Worm (Caenorhabditis elegans): ENCODE data around the gene W03C9.2.
A peak's percentile ranks its signal among the peaks of the same experiment; 100 is the strongest.

- TF ChIP-seq med-1 (GFP tag; optimal IDR thresholded peaks at IDR 0.05; ENCODE audit: insufficient read depth) (no peak), ztf-23 (GFP tag; IDR thresholded peaks at IDR 0.05) (0 out of 2 replicates have a peak, but pooled peaks have one; percentile 25)
These were observed 44.5 kb downstream of the W03C9.2 start, which contains the start of gene mcm-2 for ce11 chrII:12006575-12007098.

Data from whole organism, midembryonic.